Worm (Caenorhabditis elegans): ENCODE measurements around the gene K02D3.2.

K02D3.2 gene

DNA sequence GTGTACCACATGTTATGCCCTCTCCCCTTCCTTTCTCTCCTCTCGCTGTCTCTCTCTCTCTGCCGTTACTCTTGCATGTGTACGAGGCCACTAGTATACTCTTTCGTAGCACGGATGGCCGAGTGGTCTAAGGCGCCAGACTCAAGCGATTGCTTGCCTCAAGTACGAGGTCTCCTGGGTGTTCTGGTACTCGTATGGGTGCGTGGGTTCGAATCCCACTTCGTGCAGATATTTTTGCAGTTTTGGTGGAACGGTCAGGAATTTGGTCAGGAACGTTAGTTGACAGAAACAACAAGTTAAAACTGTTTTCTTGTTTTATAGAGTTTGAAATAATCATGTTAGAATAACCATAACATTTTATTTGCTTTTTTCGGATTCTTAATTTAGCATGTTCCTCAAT is 46.4 kb downstream of the K02D3.2 start (continued):
- TF ChIP-seq F26F4.8 (GFP tag; conservative IDR thresholded peaks at IDR 0.05) (peak; percentile 99), nhr-42 (GFP tag; IDR thresholded peaks at IDR 0.05) (peak; percentile 91), lin-15B (tag; optimal IDR thresholded peaks at IDR 0.05) (no peak), ZK546.5 (tag; optimal IDR thresholded peaks at IDR 0.05) (peak in 1 of 2 experiments; percentile 35), skn-1 (tag; optimal IDR thresholded peaks at IDR 0.05) (no peak), unc-39 (tag; optimal IDR thresholded peaks at IDR 0.05) (no peak), ztf-11 (tag; optimal IDR thresholded peaks at IDR 0.05) (no peak), aha-1 (tag) (peak; percentile 97), ama-1 (optimal IDR thresholded peaks at IDR 0.05) (no peak), mep-1 (tag; optimal IDR thresholded peaks at IDR 0.05) (peak; percentile 92), R02D3.7 (tag; optimal IDR thresholded peaks at IDR 0.05) (no peak), lsy-2 (tag; optimal IDR thresholded peaks at IDR 0.05) (peak in 1 of 2 experiments; percentile 78), lir-3 (tag; optimal IDR thresholded peaks at IDR 0.05) (peak; percentile 90), madf-5 (GFP tag; IDR thresholded peaks at IDR 0.05) (peak; percentile 93 to 97), nhr-48 (tag; optimal IDR thresholded peaks at IDR 0.05) (peak; percentile 84), daf-19 (GFP tag; conservative IDR thresholded peaks at IDR 0.05) (peak; percentile 87), ceh-28 (tag; optimal IDR thresholded peaks at IDR 0.05) (no peak), nhr-41 (GFP tag; IDR thresholded peaks at IDR 0.05) (peak; percentile 98), ctbp-1 (GFP tag; IDR thresholded peaks at IDR 0.05) (peak; percentile 96), lin-38 (GFP tag; IDR thresholded peaks at IDR 0.05) (peak; percentile 87), spr-1 (tag; optimal IDR thresholded peaks at IDR 0.05) (peak; percentile 90), saeg-2 (GFP tag; IDR thresholded peaks at IDR 0.05) (peak; percentile 90), lin-29 (GFP tag; IDR thresholded peaks at IDR 0.05) (peak; percentile 76; the same call in 1 of the 2 replicates), sdz-12 (GFP tag; optimal IDR thresholded peaks at IDR 0.05) (peak; percentile 92), nhr-77 (tag; optimal IDR thresholded peaks at IDR 0.05) (peak; percentile 80), ceh-44 (GFP tag; IDR thresholded peaks at IDR 0.05) (peak; percentile 90), egl-27 (tag; optimal IDR thresholded peaks at IDR 0.05) (no peak), ceh-32 (tag; optimal IDR thresholded peaks at IDR 0.05; ENCODE audit: poor library complexity) (peak; percentile 77), nhr-237 (tag; optimal IDR thresholded peaks at IDR 0.05) (no peak), dve-1 (tag; optimal IDR thresholded peaks at IDR 0.05; ENCODE audit: insufficient read depth) (peak; percentile 84), cey-2 (tag; optimal IDR thresholded peaks at IDR 0.05; ENCODE audit: borderline replicate concordance, insufficient read depth) (no peak), dmd-6 (GFP tag; IDR thresholded peaks at IDR 0.05) (peak; percentile 87), zfp-3 (GFP tag; conservative IDR thresholded peaks at IDR 0.05) (peak; percentile 68; the same call in 1 of the 2 replicates), hlh-30 (tag; optimal IDR thresholded peaks at IDR 0.05; ENCODE audit: insufficient read depth) (peak; percentile 83), set-16 (GFP tag; IDR thresholded peaks at IDR 0.05) (peak; percentile 74), ztf-7 (tag; optimal IDR thresholded peaks at IDR 0.05) (peak; percentile 51), nhr-111 (GFP tag; optimal IDR thresholded peaks at IDR 0.05) (peak; percentile 84), jun-1 (tag; optimal IDR thresholded peaks at IDR 0.05) (peak; percentile 82), ces-1 (GFP tag; optimal IDR thresholded peaks at IDR 0.05) (peak; percentile 41), mdl-1 (tag; optimal IDR thresholded peaks at IDR 0.05) (peak; percentile 10 to 80), daf-8 (GFP tag; IDR thresholded peaks at IDR 0.05) (peak; percentile 80; the same call in 1 of the 2 replicates), dmd-9 (GFP tag; IDR thresholded peaks at IDR 0.05) (peak; percentile 91), nhr-102 (tag; optimal IDR thresholded peaks at IDR 0.05) (peak; percentile 90), lin-13 (GFP tag; optimal IDR thresholded peaks at IDR 0.05) (peak; percentile 83), zfp-2 (tag; optimal IDR thresholded peaks at IDR 0.05) (peak; percentile 71), nhr-25 (tag; optimal IDR thresholded peaks at IDR 0.05; ENCODE audit: borderline replicate concordance, insufficient read depth) (no peak), rbr-2 (tag; optimal IDR thresholded peaks at IDR 0.05) (peak; percentile 92), mxl-2 (GFP tag; conservative IDR thresholded peaks at IDR 0.05) (peak; percentile 88), Y105C5A.15 (GFP tag; IDR thresholded peaks at IDR 0.05) (peak; percentile 98), hmg-1.1 (GFP tag; IDR thresholded peaks at IDR 0.05) (peak; percentile 99), zip-11 (GFP tag; IDR thresholded peaks at IDR 0.05) (peak; percentile 86; the same call in 1 of the 2 replicates)

All from whole organism, L4 larva.